Worm (Caenorhabditis elegans): ENCODE results near the gene clc-9.
"Not testable (repeated sequence)": the region's sequence is repeated elsewhere in the genome, so short reads cannot be mapped to it uniquely, and the experiment has no call there.

Gene clc-9

ce11 chrIV:11149454-11150163 is 36.9 kb downstream of the clc-9 start, which contains the start of the genes F01G4.6 and pfd-1 (continued):
- TF ChIP-seq nhr-76 (tag; optimal IDR thresholded peaks at IDR 0.05) = no peak

- no peak for TF ChIP-seq unc-120 (tag; optimal IDR thresholded peaks at IDR 0.05; ENCODE audit: poor library complexity, severe bottlenecking)
- TF ChIP-seq unc-39 (tag; optimal IDR thresholded peaks at IDR 0.05) = no peak
- no peak for TF ChIP-seq lin-32 (GFP tag; optimal IDR thresholded peaks at IDR 0.05)
- no peak for TF ChIP-seq bed-3 (GFP tag; optimal IDR thresholded peaks at IDR 0.05)
- TF ChIP-seq nhr-28 (tag; optimal IDR thresholded peaks at IDR 0.05) = no peak
- no peak for TF ChIP-seq elt-1 (tag; optimal IDR thresholded peaks at IDR 0.05; ENCODE audit: borderline replicate concordance, insufficient read depth)
- TF ChIP-seq unc-62 (GFP tag; optimal IDR thresholded peaks at IDR 0.05) = no peak
- no peak for TF ChIP-seq nhr-76 (tag; optimal IDR thresholded peaks at IDR 0.05)
- no peak for TF ChIP-seq zip-8 (tag; optimal IDR thresholded peaks at IDR 0.05)
- no peak for TF ChIP-seq flh-1 (GFP tag; optimal IDR thresholded peaks at IDR 0.05)
- TF ChIP-seq nhr-237 (tag; optimal IDR thresholded peaks at IDR 0.05) = no peak
- no peak for TF ChIP-seq ces-1 (GFP tag; optimal IDR thresholded peaks at IDR 0.05)
- TF ChIP-seq drap-1 (GFP tag; optimal IDR thresholded peaks at IDR 0.05) = no peak
- no peak for TF ChIP-seq ham-2 (GFP tag; optimal IDR thresholded peaks at IDR 0.05)
- no peak for TF ChIP-seq mep-1 (tag; optimal IDR thresholded peaks at IDR 0.05)
- no peak for TF ChIP-seq lsy-2 (tag; optimal IDR thresholded peaks at IDR 0.05)
These were observed 38.1 kb downstream of the clc-9 start, which contains the start of gene C08F8.2 for ce11 chrIV:11150844-11151243. C08F8.2 (plus strand) TSS chrIV:11150997.

ce11 chrIV:11154425-11155114 is 41.8 kb downstream of the clc-9 start, which contains the start of gene C08F8.3:
C08F8.3 (plus strand) TSS chrIV:11155044.
- TF ChIP-seq lsy-2 (tag; optimal IDR thresholded peaks at IDR 0.05); mep-1 (tag; optimal IDR thresholded peaks at IDR 0.05); unc-62 (GFP tag; optimal IDR thresholded peaks at IDR 0.05): not testable (repeated sequence)

- no peak for TF ChIP-seq unc-62 (GFP tag; optimal IDR thresholded peaks at IDR 0.05)
- no peak for TF ChIP-seq nhr-12 (tag; optimal IDR thresholded peaks at IDR 0.05)
- no peak for TF ChIP-seq elt-3 (tag; optimal IDR thresholded peaks at IDR 0.05)
These were observed 43.8 kb downstream of the clc-9 start for ce11 chrIV:11156526-11156925.

- no peak for TF ChIP-seq zip-8 (tag; optimal IDR thresholded peaks at IDR 0.05)
- no peak for TF ChIP-seq unc-120 (tag; optimal IDR thresholded peaks at IDR 0.05; ENCODE audit: poor library complexity, severe bottlenecking)
- TF ChIP-seq elt-3 (tag; optimal IDR thresholded peaks at IDR 0.05) = no peak
- no peak for TF ChIP-seq nhr-28 (tag; optimal IDR thresholded peaks at IDR 0.05)
- TF ChIP-seq drap-1 (GFP tag; optimal IDR thresholded peaks at IDR 0.05) = no peak
- TF ChIP-seq mep-1 (tag; optimal IDR thresholded peaks at IDR 0.05) = no peak
- TF ChIP-seq unc-39 (tag; optimal IDR thresholded peaks at IDR 0.05) = no peak
- TF ChIP-seq M03D4.4 (tag; optimal IDR thresholded peaks at IDR 0.05) = no peak
- no peak for TF ChIP-seq nhr-237 (tag; optimal IDR thresholded peaks at IDR 0.05)
- no peak for TF ChIP-seq unc-62 (GFP tag; optimal IDR thresholded peaks at IDR 0.05)
- no peak for TF ChIP-seq ceh-83 (GFP tag; optimal IDR thresholded peaks at IDR 0.05)
- TF ChIP-seq elt-1 (tag; optimal IDR thresholded peaks at IDR 0.05; ENCODE audit: borderline replicate concordance, insufficient read depth) = no peak
- TF ChIP-seq lin-13 (tag; optimal IDR thresholded peaks at IDR 0.05) = no peak
- no peak for TF ChIP-seq ceh-43 (GFP tag; optimal IDR thresholded peaks at IDR 0.05)
- no peak for TF ChIP-seq snpc-4 (tag; optimal IDR thresholded peaks at IDR 0.05)
- no peak for TF ChIP-seq ztf-11 (tag; optimal IDR thresholded peaks at IDR 0.05)
These were observed 47.1 kb downstream of the clc-9 start, which contains the start of gene mboa-4 for ce11 chrIV:11159886-11160285. mboa-4 (minus strand) TSS chrIV:11159986.

- TF ChIP-seq hlh-1 (tag; optimal IDR thresholded peaks at IDR 0.05) (no peak), tbx-8 (GFP tag; optimal IDR thresholded peaks at IDR 0.05) (no peak), snpc-4 (tag; optimal IDR thresholded peaks at IDR 0.05) (no peak), unc-39 (tag; optimal IDR thresholded peaks at IDR 0.05) (no peak), nhr-237 (tag; optimal IDR thresholded peaks at IDR 0.05) (no peak), cnd-1 (tag; optimal IDR thresholded peaks at IDR 0.05) (no peak), ham-2 (GFP tag; optimal IDR thresholded peaks at IDR 0.05) (no peak), ceh-43 (GFP tag; optimal IDR thresholded peaks at IDR 0.05) (no peak), flh-1 (GFP tag; optimal IDR thresholded peaks at IDR 0.05) (no peak), lsy-2 (tag; optimal IDR thresholded peaks at IDR 0.05) (no peak), M03D4.4 (tag; optimal IDR thresholded peaks at IDR 0.05) (no peak), blmp-1 (tag; optimal IDR thresholded peaks at IDR 0.05) (no peak), ztf-11 (tag; optimal IDR thresholded peaks at IDR 0.05) (no peak), zip-8 (tag; optimal IDR thresholded peaks at IDR 0.05) (no peak), nhr-2 (tag; optimal IDR thresholded peaks at IDR 0.05) (no peak), nhr-12 (tag; optimal IDR thresholded peaks at IDR 0.05) (no peak), unc-120 (tag; optimal IDR thresholded peaks at IDR 0.05; ENCODE audit: poor library complexity, severe bottlenecking) (no peak), mep-1 (tag; optimal IDR thresholded peaks at IDR 0.05) (no peak), elt-3 (tag; optimal IDR thresholded peaks at IDR 0.05) (no peak)
These were observed 48.0 kb downstream of the clc-9 start, which contains the start of gene C08F8.15 for ce11 chrIV:11160707-11161106. C08F8.15 (minus strand) TSS chrIV:11160807.

Data from whole organism, mixed stage, embryonic.